Worm (Caenorhabditis elegans): ENCODE data around the gene irld-57.
A peak's percentile ranks its signal among the peaks of the same experiment; 100 is the strongest.

irld-57 gene

DNA sequence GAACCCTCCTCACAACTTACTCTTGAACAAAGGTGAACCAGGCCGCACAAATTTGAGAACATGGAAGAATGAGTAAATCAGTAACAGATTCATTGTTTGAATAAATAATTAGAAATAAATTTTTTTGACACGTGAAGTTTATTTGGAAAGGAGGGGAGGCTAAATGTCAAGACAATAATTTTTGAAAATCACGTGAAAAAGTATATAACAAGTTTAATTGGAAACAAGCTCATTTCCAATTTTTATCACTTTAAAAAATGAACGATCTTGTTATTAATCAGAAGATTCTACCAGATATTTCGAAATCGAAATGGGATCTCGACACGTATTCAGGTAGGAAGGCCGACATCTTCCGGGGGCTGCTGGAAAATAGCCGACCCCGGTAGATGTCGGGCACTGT is at the start of gene irld-57, which contains the start of gene sfxn-1.3:
TSS of gene irld-57 (minus strand) at position 101 of the 400 bp plus-strand sequence.
TSS of gene sfxn-1.3 (plus strand) at position 232 of the 400 bp plus-strand sequence.
- TF ChIP-seq elt-4 (tag; optimal IDR thresholded peaks at IDR 0.05) (no peak), npax-4 (tag; optimal IDR thresholded peaks at IDR 0.05) (no peak), ceh-24 (tag; optimal IDR thresholded peaks at IDR 0.05) (no peak), odd-2 (tag; optimal IDR thresholded peaks at IDR 0.05) (no peak), ceh-2 (tag; optimal IDR thresholded peaks at IDR 0.05) (no peak), K02D7.2 (tag; optimal IDR thresholded peaks at IDR 0.05) (no peak), nhr-11 (tag; optimal IDR thresholded peaks at IDR 0.05) (no peak), elt-2 (tag; optimal IDR thresholded peaks at IDR 0.05) (no peak), ttx-3 (tag; optimal IDR thresholded peaks at IDR 0.05) (no peak), pha-4 (tag; optimal IDR thresholded peaks at IDR 0.05) (no peak), hlh-6 (tag; optimal IDR thresholded peaks at IDR 0.05) (no peak), sox-4 (tag; optimal IDR thresholded peaks at IDR 0.05) (no peak), Y22D7AL.16 (tag; optimal IDR thresholded peaks at IDR 0.05) (no peak), unc-42 (tag; optimal IDR thresholded peaks at IDR 0.05) (no peak), ref-2 (tag; optimal IDR thresholded peaks at IDR 0.05) (no peak), tbx-2 (tag; optimal IDR thresholded peaks at IDR 0.05) (no peak), pat-9 (tag; optimal IDR thresholded peaks at IDR 0.05) (no peak), zip-5 (tag; optimal IDR thresholded peaks at IDR 0.05) (no peak)

DNA sequence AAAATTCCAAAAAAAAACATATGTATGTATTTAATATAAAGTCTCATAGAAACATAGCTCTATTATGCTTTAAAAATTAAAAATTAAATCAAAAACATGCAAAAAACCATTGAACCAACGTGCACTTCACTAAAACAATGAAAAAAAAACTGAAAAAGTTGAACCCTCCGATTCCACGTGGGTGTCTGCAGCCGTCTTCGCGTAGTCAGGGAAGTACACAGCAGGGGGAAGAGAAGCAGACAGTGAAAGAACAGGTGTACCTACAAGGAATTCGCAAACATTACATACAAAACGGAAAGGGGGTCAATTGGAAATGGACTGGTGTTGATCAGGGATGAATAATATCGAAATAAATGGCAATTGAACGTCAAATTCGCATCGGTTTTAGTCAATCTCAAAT is 47.4 kb upstream of the irld-57 start:
- TF ChIP-seq nhr-11 (tag; optimal IDR thresholded peaks at IDR 0.05): no peak
- no peak for TF ChIP-seq pqm-1 (tag; optimal IDR thresholded peaks at IDR 0.05)
- TF ChIP-seq nhr-232 (tag; optimal IDR thresholded peaks at IDR 0.05): no peak
- no peak for TF ChIP-seq ceh-22 (tag; optimal IDR thresholded peaks at IDR 0.05)

DNA sequence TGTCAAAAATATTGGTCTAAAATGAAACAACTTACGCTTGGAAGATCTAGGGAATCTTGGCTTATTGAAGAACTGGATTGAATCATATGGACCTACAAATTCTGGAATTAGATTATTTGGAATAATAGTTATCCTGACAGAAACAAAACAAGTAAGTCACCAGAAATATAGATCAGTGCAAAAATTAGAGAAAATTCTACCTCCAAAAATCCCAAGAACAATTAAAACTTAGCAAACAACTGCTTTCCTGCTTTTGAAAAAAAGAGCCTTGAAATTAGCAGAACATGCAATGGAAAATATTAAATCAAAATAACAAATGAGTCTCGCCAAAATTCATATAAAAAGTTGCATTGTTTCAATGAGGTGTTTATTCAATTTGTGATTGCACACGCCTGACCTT is 46.6 kb upstream of the irld-57 start, which contains the start of gene nhr-60:
TSS of gene nhr-60 (minus strand) at position 101 of the 400 bp plus-strand sequence.
- no peak for TF ChIP-seq ceh-48 (tag; optimal IDR thresholded peaks at IDR 0.05)
- no peak for TF ChIP-seq pax-1 (tag; optimal IDR thresholded peaks at IDR 0.05)
- no peak for TF ChIP-seq elt-4 (tag; optimal IDR thresholded peaks at IDR 0.05)
- TF ChIP-seq ceh-19 (GFP tag; optimal IDR thresholded peaks at IDR 0.05): no peak
- no peak for TF ChIP-seq sox-4 (tag; optimal IDR thresholded peaks at IDR 0.05)
- TF ChIP-seq hlh-6 (tag; optimal IDR thresholded peaks at IDR 0.05): no peak

DNA sequence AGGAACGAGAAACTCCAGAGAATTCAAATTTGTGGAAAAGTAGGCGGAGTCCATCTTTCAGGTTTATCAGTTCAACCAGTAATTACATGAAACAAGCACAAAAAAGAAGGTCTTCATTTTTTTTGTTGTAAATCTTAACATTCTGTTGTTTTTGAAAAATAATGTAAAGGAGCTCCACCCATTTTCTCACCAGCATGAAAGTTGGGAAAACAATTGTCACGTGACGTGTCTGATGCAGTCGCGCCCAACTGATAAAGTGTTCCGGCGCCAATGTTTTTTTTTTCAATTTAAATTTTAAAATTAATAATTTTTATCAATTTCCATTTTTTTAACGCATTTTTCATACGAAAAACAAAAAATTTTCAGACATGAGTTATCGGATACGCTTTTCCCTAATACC is 42.6 kb upstream of the irld-57 start, which contains the start of gene F57A10.4:
TSS of gene F57A10.4 (plus strand) at position 367 of the 400 bp plus-strand sequence.
- TF ChIP-seq syd-9 (tag; optimal IDR thresholded peaks at IDR 0.05) (no peak), ref-2 (tag; optimal IDR thresholded peaks at IDR 0.05) (no peak), hlh-8 (tag; optimal IDR thresholded peaks at IDR 0.05) (no peak), nfya-1 (tag; optimal IDR thresholded peaks at IDR 0.05) (no peak), ceh-9 (tag; optimal IDR thresholded peaks at IDR 0.05) (no peak), ceh-2 (tag; optimal IDR thresholded peaks at IDR 0.05) (no peak), K09A11.1 (tag; optimal IDR thresholded peaks at IDR 0.05; ENCODE audit: insufficient read depth) (no peak), ahr-1 (tag; optimal IDR thresholded peaks at IDR 0.05) (no peak), sdc-2 (tag; optimal IDR thresholded peaks at IDR 0.05) (no peak), mec-3 (tag; optimal IDR thresholded peaks at IDR 0.05; ENCODE audit: borderline replicate concordance) (no peak), unc-55 (GFP tag; optimal IDR thresholded peaks at IDR 0.05) (no peak), unc-42 (tag; optimal IDR thresholded peaks at IDR 0.05) (no peak), zip-5 (tag; optimal IDR thresholded peaks at IDR 0.05) (no peak)

DNA sequence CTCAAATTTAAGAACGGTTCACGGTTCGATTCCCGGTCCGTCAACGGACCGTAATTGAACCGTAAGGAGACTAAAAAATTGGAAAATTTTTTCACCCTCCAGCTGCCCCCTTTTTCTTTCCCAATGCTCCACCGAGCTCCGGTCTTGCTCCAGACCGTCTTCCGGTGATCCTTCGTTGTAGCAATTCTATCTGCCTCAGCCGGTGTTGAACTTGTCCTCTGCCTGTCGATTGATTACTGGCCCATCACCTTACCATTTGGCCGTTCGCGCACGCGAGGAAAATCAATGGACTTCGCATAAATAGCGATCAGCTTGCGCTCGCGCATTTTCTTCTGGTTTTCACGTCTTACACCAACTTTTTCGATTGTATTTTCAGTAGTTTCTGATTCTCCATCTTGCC is 40.9 kb upstream of the irld-57 start:
- 0 out of 2 replicates have a peak, but pooled peaks have one; percentile 37 for TF ChIP-seq ceh-45 (GFP tag; IDR thresholded peaks at IDR 0.05)

All from whole organism, late embryonic.